Worm (Caenorhabditis elegans) whole organism, late embryonic: Measurements from ENCODE around the gene F22F7.8.

Source experiments
- C08G9.2 ChIP-seq: sonication (generic microtip); optimal IDR thresholded peaks from 2 replicates; lab custom pipeline; 2016; ENCODE audit warnings: mild to moderate bottlenecking, missing genetic modification characterization, moderate library complexity, missing compliant biosample characterization
- ceh-34 ChIP-seq: sonication (generic microtip); optimal IDR thresholded peaks from 2 replicates; lab custom pipeline; 2016; ENCODE audit warnings: mild to moderate bottlenecking, missing genetic modification characterization, missing compliant biosample characterization
- elt-2 ChIP-seq: sonication (generic microtip); optimal IDR thresholded peaks from 2 replicates; lab custom pipeline; 2016; ENCODE audit warnings: missing genetic modification reagents, missing genetic modification characterization, missing compliant biosample characterization
- ets-4 ChIP-seq: sonication (generic microtip); optimal IDR thresholded peaks from 2 replicates; lab custom pipeline; 2016; ENCODE audit warnings: missing genetic modification characterization, missing compliant biosample characterization
- nhr-11 ChIP-seq: fragments of 150-350 bp; optimal IDR thresholded peaks from 2 replicates; lab custom pipeline; 2014; ENCODE audit warnings: missing biosample characterization, missing genetic modification characterization
- ref-2 ChIP-seq: sonication (generic microtip); optimal IDR thresholded peaks from 2 replicates; lab custom pipeline; 2016; ENCODE audit warnings: missing genetic modification characterization, missing compliant biosample characterization
- rnt-1 ChIP-seq: sonication (generic microtip); optimal IDR thresholded peaks from 2 replicates; lab custom pipeline; 2016; ENCODE audit warnings: missing genetic modification characterization, missing compliant biosample characterization
- sdc-2 ChIP-seq: sonication (generic microtip); optimal IDR thresholded peaks from 2 replicates; lab custom pipeline; 2016; ENCODE audit warnings: missing genotype, missing genetic modification characterization, missing compliant biosample characterization
- sox-4 ChIP-seq: sonication (generic microtip); optimal IDR thresholded peaks from 2 replicates; lab custom pipeline; 2017; ENCODE audit warnings: mild to moderate bottlenecking, missing genetic modification characterization, inconsistent platforms, missing compliant biosample characterization
- tbx-2 ChIP-seq: sonication (generic microtip); optimal IDR thresholded peaks from 2 replicates; lab custom pipeline; 2016; ENCODE audit warnings: missing genetic modification characterization, missing compliant biosample characterization
- unc-3 ChIP-seq, 2 experiments: fragments of 200-800 bp in 1 of 2; sonication (Bioruptor generic) in 1 of 2; sonication (generic microtip) in 1 of 2; conservative IDR thresholded peaks in 1 of 2; optimal IDR thresholded peaks in 1 of 2; 2 replicates each; pipeline versions ENCODE4 v1.3.6 to Lab custom; 2016 to 2022; ENCODE audit warnings: missing compliant biosample characterization in 2 of 2, missing genetic modification characterization in 2 of 2, missing genetic modification reagents in 1 of 2

DNA sequence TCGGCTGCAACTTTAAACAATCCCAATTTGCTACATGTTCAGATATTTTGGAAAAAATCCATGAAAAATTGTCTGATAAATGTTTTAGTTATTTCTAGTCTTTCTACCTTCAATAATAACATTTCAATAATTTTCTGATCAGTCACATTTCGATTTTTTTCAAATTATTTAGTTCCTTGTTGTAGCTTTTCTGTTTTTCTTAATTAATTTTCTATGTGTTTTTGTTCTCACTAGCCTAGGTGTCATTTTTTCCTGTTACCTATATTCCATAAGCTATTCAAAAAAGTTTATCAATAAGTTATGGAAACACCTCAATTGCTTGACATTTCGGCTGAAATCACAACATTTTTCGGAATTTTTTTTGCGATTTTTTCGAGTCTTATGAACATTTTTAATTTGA is 31.5 kb upstream of the F22F7.8 start, which contains the start of gene srbc-23:
- TF ChIP-seq elt-2 (tag; lab: Kevin White, UChicago) (no peak), sox-4 (tag; lab: Kevin White, UChicago) (no peak), nhr-11 (tag; lab: Kevin White, UChicago) (no peak), ref-2 (tag; lab: Kevin White, UChicago) (no peak), unc-3 (GFP tag; conservative IDR thresholded peaks at IDR 0.05; lab: Robert Waterston, UW) (no peak), unc-3 (tag; optimal IDR thresholded peaks at IDR 0.05; lab: Kevin White, UChicago) (no peak), rnt-1 (tag; lab: Kevin White, UChicago) (no peak), ets-4 (tag; lab: Kevin White, UChicago) (no peak), tbx-2 (tag; lab: Kevin White, UChicago) (no peak), ceh-34 (no peak), sdc-2 (no peak), C08G9.2 (tag; lab: Kevin White, UChicago) (no peak)
